Worm (Caenorhabditis elegans) whole organism, L2 larva: ENCODE measurements around the gene pepm-1.

Experiments used
- C34F6.9 ChIP-seq: fragments of 150-350 bp; optimal IDR thresholded peaks from 2 replicates; lab custom pipeline; 2014; ENCODE audit warnings: missing biosample characterization, missing genetic modification characterization
- F13H6.1 ChIP-seq: sonication (generic microtip); optimal IDR thresholded peaks from 2 replicates; lab custom pipeline; 2016; ENCODE audit warnings: missing genetic modification characterization, missing compliant biosample characterization
- Y55F3AM.14 ChIP-seq: fragments of 200-800 bp; sonication (Bioruptor generic); optimal IDR thresholded peaks from 2 replicates; lab custom pipeline; 2018; ENCODE audit warnings: mild to moderate bottlenecking, missing genetic modification characterization, missing compliant biosample characterization
- alr-1 ChIP-seq: fragments of 150-350 bp; optimal IDR thresholded peaks from 2 replicates; lab custom pipeline; 2014; ENCODE audit warnings: missing biosample characterization, missing genetic modification characterization
- aly-2 ChIP-seq: fragments of 150-350 bp; optimal IDR thresholded peaks from 2 replicates; lab custom pipeline; 2014; ENCODE audit warnings: missing biosample characterization, missing genetic modification characterization
- ama-1 ChIP-seq: fragments of 150-350 bp; optimal IDR thresholded peaks from 2 replicates; lab custom pipeline; 2018; ENCODE audit warnings: inconsistent platforms
- blmp-1 ChIP-seq: sonication (generic microtip); optimal IDR thresholded peaks from 2 replicates; lab custom pipeline; 2017; ENCODE audit warnings: missing genetic modification characterization, mild to moderate bottlenecking, missing compliant biosample characterization, antibody characterized with exemption, moderate library complexity; ENCODE audit not compliant: insufficient read depth
- ceh-16 ChIP-seq: fragments of 150-350 bp; optimal IDR thresholded peaks from 2 replicates; lab custom pipeline; 2014; ENCODE audit warnings: missing biosample characterization, missing genetic modification characterization
- ceh-82 ChIP-seq: fragments of 150-350 bp; optimal IDR thresholded peaks from 2 replicates; lab custom pipeline; 2014; ENCODE audit warnings: missing biosample characterization, missing genetic modification characterization
- crh-2 ChIP-seq: sonication (generic microtip); optimal IDR thresholded peaks from 2 replicates; lab custom pipeline; 2017; ENCODE audit warnings: missing biosample characterization, missing genetic modification characterization
- dmd-4 ChIP-seq: sonication (generic microtip); optimal IDR thresholded peaks from 2 replicates; lab custom pipeline; 2017; ENCODE audit warnings: missing biosample characterization, missing genetic modification characterization
- egl-27 ChIP-seq: sonication (generic microtip); optimal IDR thresholded peaks from 3 replicates; lab custom pipeline; 2017; ENCODE audit warnings: missing biosample characterization, missing genetic modification reagents, missing genetic modification characterization
- elt-1 ChIP-seq: fragments of 150-350 bp; optimal IDR thresholded peaks from 2 replicates; lab custom pipeline; 2014; ENCODE audit warnings: missing biosample characterization, missing genetic modification characterization
- fos-1 ChIP-seq: fragments of 150-350 bp; optimal IDR thresholded peaks from 2 replicates; lab custom pipeline; 2014; ENCODE audit warnings: missing biosample characterization, missing genetic modification characterization
- lin-11 ChIP-seq: fragments of 150-350 bp; sonication (generic microtip); optimal IDR thresholded peaks from 2 replicates; lab custom pipeline; 2014; ENCODE audit warnings: missing biosample characterization, missing genetic modification characterization, inconsistent platforms, mixed read lengths
- lin-13 ChIP-seq: fragments of 150-350 bp; optimal IDR thresholded peaks from 2 replicates; lab custom pipeline; 2014; ENCODE audit warnings: missing biosample characterization, missing genetic modification reagents, missing genetic modification characterization
- lsy-2 ChIP-seq, 2 experiments: fragments of 150-350 bp in 1 of 2; sonication (generic microtip) in 1 of 2; optimal IDR thresholded peaks; 2 replicates each; lab custom pipeline; 2014 to 2017; ENCODE audit warnings: missing biosample characterization in 2 of 2, missing genetic modification characterization in 2 of 2
- mab-5 ChIP-seq: fragments of 150-350 bp; optimal IDR thresholded peaks from 2 replicates; lab custom pipeline; 2014; ENCODE audit warnings: missing biosample characterization, missing genetic modification characterization
- mdl-1 ChIP-seq, 2 experiments: fragments of 150-350 bp in 1 of 2; sonication (generic microtip) in 1 of 2; optimal IDR thresholded peaks; 2 replicates each; lab custom pipeline; 2017; ENCODE audit warnings: missing biosample characterization in 2 of 2, missing genetic modification characterization in 2 of 2
- nhr-12 ChIP-seq: fragments of 150-350 bp; optimal IDR thresholded peaks from 2 replicates; lab custom pipeline; 2014; ENCODE audit warnings: missing biosample characterization, missing genetic modification characterization
- nhr-129 ChIP-seq: fragments of 150-350 bp; optimal IDR thresholded peaks from 2 replicates; lab custom pipeline; 2014; ENCODE audit warnings: missing biosample characterization, missing genetic modification characterization
- nhr-21 ChIP-seq: fragments of 150-350 bp; optimal IDR thresholded peaks from 2 replicates; lab custom pipeline; 2014; ENCODE audit warnings: missing biosample characterization, missing genetic modification characterization
- nhr-237 ChIP-seq: fragments of 150-350 bp; optimal IDR thresholded peaks from 2 replicates; lab custom pipeline; 2014; ENCODE audit warnings: missing biosample characterization, missing genetic modification characterization
- nhr-25 ChIP-seq: fragments of 150-350 bp; sonication (generic microtip); optimal IDR thresholded peaks from 3 replicates; lab custom pipeline; 2014; ENCODE audit warnings: missing biosample characterization, missing genetic modification characterization
- nhr-6 ChIP-seq: fragments of 150-350 bp; optimal IDR thresholded peaks from 2 replicates; lab custom pipeline; 2014; ENCODE audit warnings: missing biosample characterization, missing genetic modification characterization
- nhr-77 ChIP-seq: fragments of 150-350 bp; optimal IDR thresholded peaks from 2 replicates; lab custom pipeline; 2014; ENCODE audit warnings: missing biosample characterization, missing genetic modification characterization
- peb-1 ChIP-seq: fragments of 150-350 bp; optimal IDR thresholded peaks from 2 replicates; lab custom pipeline; 2014; ENCODE audit warnings: missing biosample characterization, missing genetic modification characterization
- sem-4 ChIP-seq: fragments of 150-350 bp; optimal IDR thresholded peaks from 2 replicates; lab custom pipeline; 2014; ENCODE audit warnings: missing biosample characterization, missing genetic modification reagents, missing genetic modification characterization
- skn-1 ChIP-seq: sonication (generic microtip); optimal IDR thresholded peaks from 2 replicates; lab custom pipeline; 2017; ENCODE audit warnings: missing biosample characterization, missing genetic modification characterization
- sma-9 ChIP-seq, 2 experiments: fragments of 150-350 bp in 1 of 2; sonication (generic microtip) in 1 of 2; optimal IDR thresholded peaks; 2 replicates each; lab custom pipeline; 2014 to 2016; ENCODE audit warnings: missing genetic modification characterization in 2 of 2, mild to moderate bottlenecking in 1 of 2, missing biosample characterization in 1 of 2, missing compliant biosample characterization in 1 of 2, missing genetic modification reagents in 1 of 2, moderate library complexity in 1 of 2
- snpc-4 ChIP-seq: fragments of 150-350 bp; optimal IDR thresholded peaks from 2 replicates; lab custom pipeline; 2014; ENCODE audit warnings: missing biosample characterization, missing genetic modification characterization
- unc-55 ChIP-seq: fragments of 150-350 bp; sonication (generic microtip); optimal IDR thresholded peaks from 3 replicates; lab custom pipeline; 2014; ENCODE audit warnings: missing biosample characterization, missing genetic modification reagents, missing genetic modification characterization
- unc-62 ChIP-seq: fragments of 150-350 bp; optimal IDR thresholded peaks from 2 replicates; lab custom pipeline; 2014; ENCODE audit warnings: missing biosample characterization, missing genetic modification reagents, missing genetic modification characterization
- zag-1 ChIP-seq: fragments of 150-350 bp; optimal IDR thresholded peaks from 2 replicates; lab custom pipeline; 2014; ENCODE audit warnings: missing biosample characterization, missing genetic modification characterization
- ztf-11 ChIP-seq: sonication (generic microtip); optimal IDR thresholded peaks from 2 replicates; lab custom pipeline; 2017; ENCODE audit warnings: missing biosample characterization, missing genetic modification characterization

The pepm-1 gene

DNA sequence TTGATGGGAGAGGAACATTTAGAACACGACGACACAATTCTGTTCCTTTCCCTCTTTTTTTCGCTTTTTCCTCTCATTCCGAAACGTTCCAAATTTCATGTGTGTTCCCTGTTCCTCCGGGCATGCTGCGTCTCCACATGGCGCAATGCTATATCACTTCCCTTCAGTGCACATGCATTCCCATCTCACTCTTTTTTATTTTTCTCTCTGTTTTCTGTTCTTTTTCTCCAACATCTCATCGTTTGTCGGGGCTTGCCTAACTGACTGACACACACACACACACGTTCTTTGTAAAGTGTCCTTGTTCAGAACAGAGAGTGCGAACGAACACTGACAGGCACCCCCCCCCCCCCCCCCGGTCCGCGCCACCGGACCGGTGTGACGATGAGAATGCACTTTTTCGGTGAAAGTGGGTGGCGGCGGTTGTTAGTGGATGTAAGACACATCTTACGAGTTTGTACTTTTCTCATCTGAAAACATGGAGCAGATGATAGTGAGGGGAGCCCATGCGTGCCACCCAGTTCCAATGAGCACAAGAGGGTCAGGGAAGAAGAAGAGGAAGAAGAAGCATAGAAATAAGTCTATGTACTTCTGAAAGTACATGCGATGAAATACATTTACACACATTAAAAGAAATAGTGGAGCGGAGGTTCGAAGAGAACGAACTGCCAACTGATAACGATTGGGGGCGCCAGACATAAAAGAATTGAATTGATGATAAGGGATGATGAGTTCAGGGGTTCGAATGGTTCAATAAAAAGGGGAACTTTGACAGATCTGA, 39.6 kb downstream of the pepm-1 start:
- TF ChIP-seq mab-5 (tag; lab: Kevin White, UChicago) (no peak), ceh-16 (peak; percentile 30), peb-1 (no peak), mdl-1 (tag; optimal IDR thresholded peaks at IDR 0.05; lab: Kevin White, UChicago) (peak; percentile 60 to 69), Y55F3AM.14 (GFP tag; lab: Kevin White, UChicago) (peak; percentile 44), nhr-6 (tag; lab: Kevin White, UChicago) (no peak), aly-2 (no peak), lsy-2 (tag; optimal IDR thresholded peaks at IDR 0.05; lab: Kevin White, UChicago) (peak in 1 of 2 experiments; percentile 52), nhr-25 (no peak), skn-1 (peak; percentile 37), C34F6.9 (tag; lab: Kevin White, UChicago) (peak; percentile 20), lin-13 (no peak), nhr-237 (tag; lab: Kevin White, UChicago) (no peak), sem-4 (peak; percentile 84), blmp-1 (tag; lab: Kevin White, UChicago) (peak; percentile 96), nhr-21 (tag; lab: Kevin White, UChicago) (peak; percentile 44), sma-9 (GFP tag; optimal IDR thresholded peaks at IDR 0.05; lab: Kevin White, UChicago) (peak; percentile 90), sma-9 (tag; optimal IDR thresholded peaks at IDR 0.05; lab: Kevin White, UChicago) (peak; percentile 7), egl-27 (tag; lab: Kevin White, UChicago) (peak; percentile 52), fos-1 (tag; lab: Kevin White, UChicago) (peak; percentile 95), lin-11 (no peak)

DNA sequence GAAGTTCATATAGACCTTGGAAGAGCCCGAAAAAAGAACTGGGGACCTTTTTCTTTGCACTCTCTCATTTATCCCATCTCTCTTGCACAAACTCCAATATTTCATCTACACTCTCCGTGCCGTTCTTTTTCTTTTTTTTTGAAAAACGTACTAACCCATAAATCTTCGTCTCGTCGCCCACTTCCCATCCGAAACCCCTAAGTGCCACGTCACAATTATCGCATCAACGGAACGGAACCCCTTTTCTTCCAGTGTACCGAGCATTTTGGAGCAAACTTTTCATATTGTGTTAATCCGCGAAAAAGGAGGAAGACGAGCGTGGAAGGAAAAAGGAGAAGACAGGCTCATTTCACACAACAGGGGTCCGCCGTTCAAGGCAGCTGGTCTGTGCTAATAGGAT, 40.5 kb downstream of the pepm-1 start:
- peak; percentile 63 for TF ChIP-seq crh-2
- no peak for TF ChIP-seq nhr-77
- TF ChIP-seq lin-13: no peak
- no peak for TF ChIP-seq mdl-1 (tag; optimal IDR thresholded peaks at IDR 0.05; lab: Kevin White, UChicago)
- no peak for TF ChIP-seq sma-9 (GFP tag; optimal IDR thresholded peaks at IDR 0.05; lab: Kevin White, UChicago)
- TF ChIP-seq sma-9 (tag; optimal IDR thresholded peaks at IDR 0.05; lab: Kevin White, UChicago): no peak
- no peak for TF ChIP-seq nhr-12 (tag; lab: Kevin White, UChicago)
- TF ChIP-seq alr-1 (tag; lab: Kevin White, UChicago): no peak
- TF ChIP-seq zag-1: peak; percentile 4
- peak; percentile 45 for TF ChIP-seq mab-5 (tag; lab: Kevin White, UChicago)
- TF ChIP-seq elt-1 (tag; lab: Kevin White, UChicago): no peak
- TF ChIP-seq, all 48 proteins: peak for 3

DNA sequence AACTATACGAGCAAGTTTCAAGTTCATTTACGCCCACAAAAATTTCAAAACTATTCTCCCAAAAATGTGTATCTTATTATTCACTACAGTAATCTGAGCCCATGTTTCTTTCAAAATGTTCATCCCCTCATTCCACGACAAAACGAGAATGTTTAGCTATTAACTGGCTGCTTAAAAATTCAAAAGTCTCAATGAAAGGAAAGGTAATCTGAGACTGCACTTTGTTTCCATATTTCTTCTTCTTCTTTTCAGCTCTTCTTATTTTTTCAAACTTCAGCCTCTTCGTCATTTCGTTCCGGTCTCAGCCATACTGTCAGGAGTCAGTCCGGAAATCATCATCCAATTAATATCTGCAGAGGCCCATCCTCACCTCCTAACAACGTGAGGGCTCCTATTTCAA, 43.9 kb downstream of the pepm-1 start, which contains the start of gene unc-39:
TSS of gene unc-39 (plus strand) at position 301 of the 400 bp plus-strand sequence.
- TF ChIP-seq dmd-4: no peak
- no peak for TF ChIP-seq ztf-11 (tag; lab: Kevin White, UChicago)
- TF ChIP-seq F13H6.1: no peak
- TF ChIP-seq ama-1 (lab: Kevin White, UChicago): no peak
- no peak for TF ChIP-seq elt-1 (tag; lab: Kevin White, UChicago)
- no peak for TF ChIP-seq unc-62 (GFP tag; lab: Kevin White, UChicago)
- TF ChIP-seq nhr-129: no peak
- no peak for TF ChIP-seq alr-1 (tag; lab: Kevin White, UChicago)
- TF ChIP-seq egl-27 (tag; lab: Kevin White, UChicago): no peak
- no peak for TF ChIP-seq C34F6.9 (tag; lab: Kevin White, UChicago)
- TF ChIP-seq crh-2: no peak
- no peak for TF ChIP-seq lin-11
- no peak for TF ChIP-seq nhr-12 (tag; lab: Kevin White, UChicago)
- TF ChIP-seq snpc-4 (tag; lab: Kevin White, UChicago): no peak
- no peak for TF ChIP-seq ceh-16
- TF ChIP-seq, all 48 proteins: peak for 0

ce11 chrV:14378052-14378451, 49.1 kb downstream of the pepm-1 start:
- no peak for TF ChIP-seq peb-1
- no peak for TF ChIP-seq nhr-77
- TF ChIP-seq, all 48 proteins: peak for 0

ce11 chrV:14378986-14379385, 50.1 kb downstream of the pepm-1 start, which contains the start of gene npr-43:
Gene npr-43 (minus strand): TSS chrV:14379086.
- TF ChIP-seq ztf-11 (tag; lab: Kevin White, UChicago) (no peak), elt-1 (tag; lab: Kevin White, UChicago) (no peak), blmp-1 (tag; lab: Kevin White, UChicago) (no peak), nhr-12 (tag; lab: Kevin White, UChicago) (no peak), ceh-82 (tag; lab: Kevin White, UChicago) (no peak), unc-62 (GFP tag; lab: Kevin White, UChicago) (no peak), fos-1 (tag; lab: Kevin White, UChicago) (no peak), lin-13 (no peak), unc-55 (no peak)
- TF ChIP-seq, all 48 proteins: peak for 0
